Worm (Caenorhabditis elegans) whole organism, late embryonic: ENCODE results near the gene Y43F8C.6.

ENCODE experiments used
- C08G9.2 ChIP-seq: sonication (generic microtip); optimal IDR thresholded peaks from 2 replicates; lab custom pipeline; 2016; ENCODE audit warnings: mild to moderate bottlenecking, missing genetic modification characterization, moderate library complexity, missing compliant biosample characterization
- C38D4.7 ChIP-seq: fragments of 200-800 bp; sonication (Bioruptor generic); optimal IDR thresholded peaks from 2 replicates; lab custom pipeline; 2018; ENCODE audit warnings: mild to moderate bottlenecking, missing genetic modification characterization, moderate library complexity, missing compliant biosample characterization
- F13H6.1 ChIP-seq: sonication (generic microtip); optimal IDR thresholded peaks from 2 replicates; lab custom pipeline; 2016; ENCODE audit warnings: missing genetic modification characterization, missing compliant biosample characterization
- K02D7.2 ChIP-seq: sonication (generic microtip); optimal IDR thresholded peaks from 2 replicates; lab custom pipeline; 2017; ENCODE audit warnings: mild to moderate bottlenecking, missing genetic modification characterization, missing compliant biosample characterization
- T23F11.4 ChIP-seq: fragments of 200-800 bp; sonication (Bioruptor generic); optimal IDR thresholded peaks from 2 replicates; lab custom pipeline; 2018; ENCODE audit warnings: mild to moderate bottlenecking, missing genetic modification characterization, missing compliant biosample characterization
- Y22D7AL.16 ChIP-seq: sonication (generic microtip); optimal IDR thresholded peaks from 2 replicates; lab custom pipeline; 2016; ENCODE audit warnings: missing genetic modification characterization, missing compliant biosample characterization
- ahr-1 ChIP-seq: sonication (generic microtip); optimal IDR thresholded peaks from 2 replicates; lab custom pipeline; 2016; ENCODE audit warnings: missing genetic modification characterization, missing compliant biosample characterization
- ama-1 ChIP-seq: fragments of 150-350 bp; optimal IDR thresholded peaks from 2 replicates; lab custom pipeline; 2014
- ceh-14 ChIP-seq: sonication (generic microtip); optimal IDR thresholded peaks from 2 replicates; lab custom pipeline; 2016; ENCODE audit warnings: missing genotype, missing genetic modification characterization, missing compliant biosample characterization
- ceh-2 ChIP-seq: sonication (generic microtip); optimal IDR thresholded peaks from 2 replicates; lab custom pipeline; 2016; ENCODE audit warnings: missing genotype, missing genetic modification characterization, missing compliant biosample characterization
- ceh-22 ChIP-seq: sonication (generic microtip); optimal IDR thresholded peaks from 2 replicates; lab custom pipeline; 2017; ENCODE audit warnings: missing biosample characterization, missing genetic modification characterization
- ceh-24 ChIP-seq: sonication (generic microtip); optimal IDR thresholded peaks from 2 replicates; lab custom pipeline; 2016; ENCODE audit warnings: mild to moderate bottlenecking, missing genetic modification characterization, missing compliant biosample characterization
- ceh-31 ChIP-seq: sonication (generic microtip); optimal IDR thresholded peaks from 2 replicates; lab custom pipeline; 2016; ENCODE audit warnings: missing genetic modification characterization, missing compliant biosample characterization
- ceh-34 ChIP-seq: sonication (generic microtip); optimal IDR thresholded peaks from 2 replicates; lab custom pipeline; 2016; ENCODE audit warnings: mild to moderate bottlenecking, missing genetic modification characterization, missing compliant biosample characterization
- ceh-45 ChIP-seq: fragments of 200-800 bp; sonication (Bioruptor generic); IDR thresholded peaks from 2 replicates; pipeline ENCODE4 v1.3.6; 2022; ENCODE audit warnings: missing genetic modification reagents, missing genetic modification characterization, missing compliant biosample characterization
- ceh-48 ChIP-seq: sonication (generic microtip); optimal IDR thresholded peaks from 2 replicates; lab custom pipeline; 2016; ENCODE audit warnings: missing genetic modification characterization, inconsistent platforms, missing compliant biosample characterization
- che-1 ChIP-seq: sonication (generic microtip); optimal IDR thresholded peaks from 2 replicates; lab custom pipeline; 2016; ENCODE audit warnings: mild to moderate bottlenecking, missing genetic modification characterization, missing compliant biosample characterization
- dmd-4 ChIP-seq: sonication (generic microtip); optimal IDR thresholded peaks from 2 replicates; lab custom pipeline; 2016; ENCODE audit warnings: borderline replicate concordance, missing genetic modification characterization, missing compliant biosample characterization
- elt-4 ChIP-seq: sonication (generic microtip); optimal IDR thresholded peaks from 2 replicates; lab custom pipeline; 2016; ENCODE audit warnings: missing genetic modification characterization, missing compliant biosample characterization
- ets-4 ChIP-seq: sonication (generic microtip); optimal IDR thresholded peaks from 2 replicates; lab custom pipeline; 2016; ENCODE audit warnings: missing genetic modification characterization, missing compliant biosample characterization
- eyg-1 ChIP-seq: sonication (generic microtip); optimal IDR thresholded peaks from 2 replicates; lab custom pipeline; 2016; ENCODE audit warnings: missing genotype, missing genetic modification characterization, missing compliant biosample characterization
- fax-1 ChIP-seq: sonication (generic microtip); optimal IDR thresholded peaks from 2 replicates; lab custom pipeline; 2016; ENCODE audit warnings: missing genotype, missing genetic modification characterization, missing compliant biosample characterization
- fkh-10 ChIP-seq: fragments of 150-350 bp; optimal IDR thresholded peaks from 2 replicates; lab custom pipeline; 2014; ENCODE audit warnings: missing biosample characterization, missing genetic modification reagents, missing genetic modification characterization
- fkh-6 ChIP-seq: sonication (generic microtip); optimal IDR thresholded peaks from 2 replicates; lab custom pipeline; 2016; ENCODE audit warnings: missing genetic modification characterization, missing compliant biosample characterization
- gmeb-2 ChIP-seq: sonication (generic microtip); optimal IDR thresholded peaks from 2 replicates; lab custom pipeline; 2016; ENCODE audit warnings: missing genetic modification characterization, inconsistent platforms, missing compliant biosample characterization
- hlh-13 ChIP-seq: fragments of 200-800 bp; sonication (Bioruptor generic); optimal IDR thresholded peaks from 2 replicates; lab custom pipeline; 2018; ENCODE audit warnings: mild to moderate bottlenecking, missing genetic modification characterization, missing compliant biosample characterization
- hlh-30 ChIP-seq: sonication (generic microtip); optimal IDR thresholded peaks from 2 replicates; lab custom pipeline; 2017; ENCODE audit warnings: antibody characterized with exemption, missing genetic modification characterization, missing compliant biosample characterization; ENCODE audit not compliant: insufficient read depth
- hlh-8 ChIP-seq: sonication (generic microtip); optimal IDR thresholded peaks from 2 replicates; lab custom pipeline; 2016; ENCODE audit warnings: missing genotype, missing genetic modification characterization, missing compliant biosample characterization
- lin-11 ChIP-seq: fragments of 200-800 bp; sonication (Bioruptor generic); optimal IDR thresholded peaks from 2 replicates; lab custom pipeline; 2018; ENCODE audit warnings: mild to moderate bottlenecking, missing genetic modification characterization, missing compliant biosample characterization
- madf-2 ChIP-seq: sonication (generic microtip); optimal IDR thresholded peaks from 2 replicates; lab custom pipeline; 2017; ENCODE audit warnings: missing genetic modification characterization, missing compliant biosample characterization
- mec-3 ChIP-seq: sonication (generic microtip); optimal IDR thresholded peaks from 2 replicates; lab custom pipeline; 2016; ENCODE audit warnings: borderline replicate concordance, missing genetic modification characterization, missing compliant biosample characterization
- nfya-1 ChIP-seq: sonication (generic microtip); optimal IDR thresholded peaks from 2 replicates; lab custom pipeline; 2017; ENCODE audit warnings: missing genetic modification characterization, mild to moderate bottlenecking, missing compliant biosample characterization, antibody characterized with exemption, moderate library complexity
- nhr-232 ChIP-seq: sonication (generic microtip); optimal IDR thresholded peaks from 2 replicates; lab custom pipeline; 2016; ENCODE audit warnings: missing genetic modification characterization, missing compliant biosample characterization
- npax-4 ChIP-seq: sonication (generic microtip); optimal IDR thresholded peaks from 2 replicates; lab custom pipeline; 2016; ENCODE audit warnings: missing genetic modification characterization, missing compliant biosample characterization
- odd-2 ChIP-seq: sonication (generic microtip); optimal IDR thresholded peaks from 2 replicates; lab custom pipeline; 2017; ENCODE audit warnings: antibody characterized with exemption, mild to moderate bottlenecking, missing genetic modification characterization, missing compliant biosample characterization
- pag-3 ChIP-seq: sonication (generic microtip); optimal IDR thresholded peaks from 2 replicates; lab custom pipeline; 2016; ENCODE audit warnings: missing compliant biosample characterization, missing genetic modification characterization, borderline replicate concordance
- pax-1 ChIP-seq: fragments of 150-350 bp; optimal IDR thresholded peaks from 2 replicates; lab custom pipeline; 2014; ENCODE audit warnings: missing biosample characterization, missing genetic modification characterization
- pha-4 ChIP-seq: fragments of 150-350 bp; optimal IDR thresholded peaks from 2 replicates; lab custom pipeline; 2018; ENCODE audit warnings: missing biosample characterization, missing genetic modification reagents, missing genetic modification characterization
- pqm-1 ChIP-seq: sonication (generic microtip); optimal IDR thresholded peaks from 2 replicates; lab custom pipeline; 2016; ENCODE audit warnings: missing genetic modification characterization, missing compliant biosample characterization
- ref-2 ChIP-seq: sonication (generic microtip); optimal IDR thresholded peaks from 2 replicates; lab custom pipeline; 2016; ENCODE audit warnings: missing genetic modification characterization, missing compliant biosample characterization
- rnt-1 ChIP-seq: sonication (generic microtip); optimal IDR thresholded peaks from 2 replicates; lab custom pipeline; 2016; ENCODE audit warnings: missing genetic modification characterization, missing compliant biosample characterization
- sox-2 ChIP-seq: fragments of 200-800 bp; sonication (Bioruptor generic); IDR thresholded peaks from 2 replicates; pipeline ENCODE4 v1.3.6; 2022; ENCODE audit warnings: missing genetic modification reagents, missing genetic modification characterization, missing compliant biosample characterization
- sox-4 ChIP-seq: sonication (generic microtip); optimal IDR thresholded peaks from 2 replicates; lab custom pipeline; 2017; ENCODE audit warnings: mild to moderate bottlenecking, missing genetic modification characterization, inconsistent platforms, missing compliant biosample characterization
- syd-9 ChIP-seq: sonication (generic microtip); optimal IDR thresholded peaks from 2 replicates; lab custom pipeline; 2016; ENCODE audit warnings: mild to moderate bottlenecking, missing genetic modification characterization, moderate library complexity, missing compliant biosample characterization
- tbx-2 ChIP-seq: sonication (generic microtip); optimal IDR thresholded peaks from 2 replicates; lab custom pipeline; 2016; ENCODE audit warnings: missing genetic modification characterization, missing compliant biosample characterization
- unc-42 ChIP-seq: sonication (generic microtip); optimal IDR thresholded peaks from 2 replicates; lab custom pipeline; 2016; ENCODE audit warnings: missing genotype, missing genetic modification characterization, missing compliant biosample characterization
- unc-55 ChIP-seq: sonication (generic microtip); optimal IDR thresholded peaks from 2 replicates; lab custom pipeline; 2017; ENCODE audit warnings: missing biosample characterization, missing genetic modification reagents, missing genetic modification characterization
- unc-86 ChIP-seq: sonication (generic microtip); optimal IDR thresholded peaks from 2 replicates; lab custom pipeline; 2016; ENCODE audit warnings: missing genetic modification characterization, missing compliant biosample characterization
- zip-5 ChIP-seq: sonication (generic microtip); optimal IDR thresholded peaks from 2 replicates; lab custom pipeline; 2016; ENCODE audit warnings: missing genetic modification characterization, missing compliant biosample characterization

Y43F8C.6 gene

ce11 chrV:19643903-19644302, 3.2 kb upstream of the Y43F8C.6 start, which contains the start of the genes Y43F8C.7 and mrps-28:
Gene Y43F8C.7, minus strand, starts transcription at chrV:19644030.
Gene mrps-28, plus strand, starts transcription at chrV:19644239.
- peak; percentile 40 for TF ChIP-seq unc-42 (tag; lab: Kevin White, UChicago)
- no peak for TF ChIP-seq unc-55 (GFP tag; lab: Kevin White, UChicago)
- TF ChIP-seq unc-86 (tag; lab: Kevin White, UChicago) = no peak
- TF ChIP-seq fax-1 (tag; lab: Kevin White, UChicago) = no peak
- no peak for TF ChIP-seq fkh-10 (GFP tag; lab: Kevin White, UChicago)
- TF ChIP-seq nhr-232 (tag; lab: Kevin White, UChicago) = no peak
- no peak for TF ChIP-seq syd-9 (tag; lab: Kevin White, UChicago)
- TF ChIP-seq npax-4 = no peak
- no peak for TF ChIP-seq fkh-6 (tag; lab: Kevin White, UChicago)
- TF ChIP-seq Y22D7AL.16 (tag; lab: Kevin White, UChicago) = no peak
- TF ChIP-seq sox-2 (GFP tag; lab: Robert Waterston, UW) = no peak
- TF ChIP-seq ceh-34 (tag; lab: Kevin White, UChicago) = no peak
- TF ChIP-seq C38D4.7 = no peak
- no peak for TF ChIP-seq ceh-22 (tag; lab: Kevin White, UChicago)
- TF ChIP-seq ceh-31 (tag; lab: Kevin White, UChicago) = no peak
- TF ChIP-seq pha-4 (tag; lab: Kevin White, UChicago) = no peak
- TF ChIP-seq zip-5 = no peak
- no peak for TF ChIP-seq C08G9.2
- TF ChIP-seq F13H6.1 (tag; lab: Kevin White, UChicago) = no peak
- no peak for TF ChIP-seq hlh-13 (GFP tag; lab: Kevin White, UChicago)
- TF ChIP-seq eyg-1 (tag; lab: Kevin White, UChicago) = no peak
- no peak for TF ChIP-seq ama-1
- TF ChIP-seq odd-2 (tag; lab: Kevin White, UChicago) = no peak
- peak; percentile 20 for TF ChIP-seq pax-1 (tag; lab: Kevin White, UChicago)
- no peak for TF ChIP-seq ref-2
- TF ChIP-seq elt-4 (tag; lab: Kevin White, UChicago) = no peak
- TF ChIP-seq dmd-4 (tag; lab: Kevin White, UChicago) = no peak
- no peak for TF ChIP-seq madf-2 (tag; lab: Kevin White, UChicago)
- TF ChIP-seq nfya-1 = peak; percentile 56
- TF ChIP-seq ceh-2 (tag; lab: Kevin White, UChicago) = no peak
- no peak for TF ChIP-seq ets-4 (tag; lab: Kevin White, UChicago)
- TF ChIP-seq tbx-2 = no peak
- peak; percentile 90 for TF ChIP-seq ceh-48 (tag; lab: Kevin White, UChicago)
- TF ChIP-seq hlh-30 (tag; lab: Kevin White, UChicago) = no peak

ce11 chrV:19643015-19643414, 2.3 kb upstream of the Y43F8C.6 start:
- TF ChIP-seq fkh-10 (GFP tag; lab: Kevin White, UChicago) (peak; percentile 82), sox-2 (GFP tag; lab: Robert Waterston, UW) (peak; percentile 96), ceh-31 (tag; lab: Kevin White, UChicago) (peak; percentile 92), che-1 (tag; lab: Kevin White, UChicago) (peak; percentile 97), rnt-1 (peak; percentile 98), lin-11 (peak; percentile 95), odd-2 (tag; lab: Kevin White, UChicago) (peak; percentile 86), gmeb-2 (tag; lab: Kevin White, UChicago) (peak; percentile 95), ref-2 (peak; percentile 98), T23F11.4 (GFP tag; lab: Kevin White, UChicago) (peak; percentile 98), pha-4 (tag; lab: Kevin White, UChicago) (no peak), nhr-232 (tag; lab: Kevin White, UChicago) (peak; percentile 98), pqm-1 (tag; lab: Kevin White, UChicago) (peak; percentile 96), K02D7.2 (tag; lab: Kevin White, UChicago) (peak; percentile 98), Y22D7AL.16 (tag; lab: Kevin White, UChicago) (peak; percentile 96), unc-55 (GFP tag; lab: Kevin White, UChicago) (peak; percentile 67), mec-3 (tag; lab: Kevin White, UChicago) (peak; percentile 93), ets-4 (tag; lab: Kevin White, UChicago) (peak; percentile 88), ceh-24 (peak; percentile 93), F13H6.1 (tag; lab: Kevin White, UChicago) (peak; percentile 95), tbx-2 (peak; percentile 99), nfya-1 (peak; percentile 89), syd-9 (tag; lab: Kevin White, UChicago) (peak; percentile 99), ceh-45 (GFP tag; lab: Robert Waterston, UW) (peak; percentile 97), unc-86 (tag; lab: Kevin White, UChicago) (peak; percentile 98), eyg-1 (tag; lab: Kevin White, UChicago) (peak; percentile 98), fkh-6 (tag; lab: Kevin White, UChicago) (peak; percentile 96), hlh-30 (tag; lab: Kevin White, UChicago) (peak; percentile 72), ahr-1 (peak; percentile 93), ceh-14 (peak; percentile 97), sox-4 (tag; lab: Kevin White, UChicago) (peak; percentile 98), hlh-8 (peak; percentile 94), pag-3 (peak; percentile 99), hlh-13 (GFP tag; lab: Kevin White, UChicago) (peak; percentile 97)
